Worm (Caenorhabditis elegans) whole organism, early embryonic: ENCODE results near the gene F13A7.11.

Experiments used
- F13C5.2 ChIP-seq: sonication (generic microtip); optimal IDR thresholded peaks from 2 replicates; lab custom pipeline; 2017; ENCODE audit warnings: mild to moderate bottlenecking, missing genetic modification characterization, inconsistent platforms, missing compliant biosample characterization
- aly-1 ChIP-seq: sonication (generic microtip); optimal IDR thresholded peaks from 2 replicates; lab custom pipeline; 2016; ENCODE audit warnings: missing genetic modification characterization, missing compliant biosample characterization
- ama-1 ChIP-seq: fragments of 150-350 bp; optimal IDR thresholded peaks from 2 replicates; lab custom pipeline; 2014
- ceh-36 ChIP-seq: sonication (generic microtip); optimal IDR thresholded peaks from 2 replicates; lab custom pipeline; 2016; ENCODE audit warnings: missing genetic modification characterization, inconsistent platforms, missing compliant biosample characterization
- ets-7 ChIP-seq: sonication (generic microtip); optimal IDR thresholded peaks from 2 replicates; lab custom pipeline; 2016; ENCODE audit warnings: missing genotype, missing genetic modification characterization, missing compliant biosample characterization
- flt-1 ChIP-seq: fragments of 200-800 bp; sonication (Bioruptor generic); IDR thresholded peaks from 2 replicates; pipeline ENCODE4 v1.3.6; 2022; ENCODE audit warnings: missing genetic modification characterization, missing compliant biosample characterization
- hmg-4 ChIP-seq: fragments of 200-800 bp; sonication (Bioruptor generic); optimal IDR thresholded peaks from 2 replicates; lab custom pipeline; 2018; ENCODE audit warnings: mild to moderate bottlenecking, missing genetic modification characterization, missing compliant biosample characterization
- scrt-1 ChIP-seq: fragments of 200-800 bp; sonication (Bioruptor generic); IDR thresholded peaks from 2 replicates; pipeline ENCODE4 v1.3.6; 2022; ENCODE audit warnings: missing genetic modification characterization, missing compliant biosample characterization
- sea-1 ChIP-seq: fragments of 200-800 bp; sonication (Bioruptor generic); conservative IDR thresholded peaks from 2 replicates; pipeline ENCODE4 v1.3.6; 2022; ENCODE audit warnings: missing genetic modification characterization, missing compliant biosample characterization
- tbx-11 ChIP-seq: fragments of 200-800 bp; sonication (Bioruptor generic); IDR thresholded peaks from 2 replicates; pipeline ENCODE4 v1.3.6; 2022; ENCODE audit warnings: missing genetic modification characterization, missing compliant biosample characterization
- tbx-37 ChIP-seq: fragments of 200-800 bp; sonication (Bioruptor generic); conservative IDR thresholded peaks from 2 replicates; pipeline ENCODE4 v1.3.6; 2022; ENCODE audit warnings: missing genetic modification reagents, missing genetic modification characterization, missing compliant biosample characterization
- tra-4 ChIP-seq: sonication (generic microtip); optimal IDR thresholded peaks from 2 replicates; lab custom pipeline; 2017; ENCODE audit warnings: missing genetic modification characterization, missing compliant biosample characterization

DNA sequence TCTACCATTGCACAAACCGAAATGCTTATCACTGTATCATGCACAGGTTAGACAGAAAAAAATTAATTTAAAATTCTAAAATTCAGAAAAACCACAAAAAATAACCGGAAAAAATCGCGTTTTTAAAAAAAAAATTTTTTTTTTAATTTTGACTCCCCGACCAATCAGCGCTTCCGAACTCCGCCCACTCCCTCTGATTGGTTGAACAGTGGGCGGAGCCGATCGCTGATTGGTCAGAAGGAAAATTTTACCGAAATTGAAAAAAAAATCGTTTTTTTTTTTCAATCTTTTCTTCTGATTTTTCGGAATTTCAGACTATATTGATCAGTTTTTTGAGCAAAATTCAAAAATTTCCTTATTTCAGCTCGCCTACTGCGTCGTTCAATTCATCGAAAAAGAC is 33.8 kb downstream of the F13A7.11 start:
- no peak for TF ChIP-seq hmg-4
- TF ChIP-seq ama-1 (lab: Kevin White, UChicago) = no peak
- no peak for TF ChIP-seq ets-7
- no peak for TF ChIP-seq tra-4 (tag; lab: Kevin White, UChicago)
- TF ChIP-seq flt-1 (GFP tag; lab: Robert Waterston, UW) = no peak
- TF ChIP-seq F13C5.2 (tag; lab: Kevin White, UChicago) = no peak
- no peak for TF ChIP-seq sea-1
- no peak for TF ChIP-seq scrt-1 (GFP tag; lab: Robert Waterston, UW)
- TF ChIP-seq aly-1 (tag; lab: Kevin White, UChicago) = no peak
- TF ChIP-seq tbx-11 (GFP tag; lab: Robert Waterston, UW) = no peak
- no peak for TF ChIP-seq ceh-36 (tag; lab: Kevin White, UChicago)
- no peak for TF ChIP-seq tbx-37 (GFP tag; lab: Robert Waterston, UW)
